Fruit fly (Drosophila melanogaster) whole organism, adult: Measurements from ENCODE around the gene nmo.

ENCODE experiments used
- CG11617 ChIP-seq: fragments of 200-800 bp; sonication (Bioruptor generic); optimal IDR thresholded peaks from 2 replicates; lab custom pipeline; 2017; ENCODE audit warnings: mild to moderate bottlenecking, missing biosample characterization, missing genetic modification reagents, missing genetic modification characterization
- CG1620 ChIP-seq: fragments of 200-800 bp; sonication (Bioruptor generic); optimal IDR thresholded peaks from 2 replicates; lab custom pipeline; 2016; ENCODE audit warnings: missing biosample characterization, missing genetic modification characterization
- CG5204 ChIP-seq: fragments of 200-800 bp; sonication (Bioruptor generic); optimal IDR thresholded peaks from 2 replicates; lab custom pipeline; 2016; ENCODE audit warnings: missing biosample characterization, missing genetic modification characterization
- Mnt ChIP-seq: fragments of 200-800 bp; sonication (Bioruptor generic); optimal IDR thresholded peaks from 2 replicates; lab custom pipeline; 2016; ENCODE audit warnings: missing biosample characterization, mild to moderate bottlenecking, missing genetic modification characterization
- bab1 ChIP-seq: fragments of 200-800 bp; sonication (Bioruptor generic); optimal IDR thresholded peaks from 3 replicates; lab custom pipeline; 2019; ENCODE audit warnings: missing biosample characterization, mild to moderate bottlenecking, missing genetic modification characterization, moderate library complexity
- cnc ChIP-seq, 2 experiments: fragments of >200 bp; optimal IDR thresholded peaks; 2 replicates each; lab custom pipeline; 2017
- tj ChIP-seq: fragments of 200-800 bp; sonication (Bioruptor generic); optimal IDR thresholded peaks from 3 replicates; lab custom pipeline; 2017; ENCODE audit warnings: missing biosample characterization, mild to moderate bottlenecking, missing genetic modification characterization, moderate library complexity

DNA sequence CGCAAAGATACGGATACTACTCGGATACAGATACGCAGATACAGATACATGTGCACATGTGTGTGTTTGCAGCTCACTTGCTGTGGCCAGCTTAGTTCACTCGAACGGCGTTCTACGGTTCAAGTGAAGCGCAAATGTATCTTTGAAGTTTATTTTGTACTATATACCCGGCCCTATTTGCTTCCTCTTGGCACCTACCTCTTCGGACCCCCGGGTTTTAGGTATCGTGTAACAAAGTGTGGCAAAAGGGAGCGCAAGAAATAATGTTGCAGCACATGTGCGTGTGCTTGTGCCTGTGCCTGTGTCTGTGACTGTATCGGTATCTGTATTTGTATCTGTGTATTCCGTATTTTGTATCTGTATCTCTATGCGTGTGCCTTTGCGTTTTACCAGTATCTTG lies 9.6 kb downstream of the nmo start:
- TF ChIP-seq bab1 (GFP tag; lab: Kevin White, UChicago) (no peak), CG5204 (GFP tag; lab: Kevin White, UChicago) (no peak), CG1620 (GFP tag; lab: Kevin White, UChicago) (no peak), CG11617 (no peak), cnc (optimal IDR thresholded peaks at IDR 0.05; lab: Kevin White, UChicago) (no peak), tj (GFP tag; lab: Kevin White, UChicago) (no peak), Mnt (GFP tag; lab: Kevin White, UChicago) (no peak)
